Fruit fly (Drosophila melanogaster): ENCODE results near the gene CG15025.

Gene CG15025

dm6 chr3R:19498672-19499373 lies 7.9 kb upstream of the CG15025 start (continued):
- TF ChIP-seq CG3163 (GFP tag; optimal IDR thresholded peaks at IDR 0.05), result peak; percentile 65
- peak; percentile 67 for TF ChIP-seq bigmax (GFP tag; optimal IDR thresholded peaks at IDR 0.05)
- TF ChIP-seq Blimp-1 (GFP tag; optimal IDR thresholded peaks at IDR 0.05), result peak; percentile 88
- no peak for TF ChIP-seq usp (GFP tag; optimal IDR thresholded peaks at IDR 0.05)
- TF ChIP-seq CG10543 (GFP tag; optimal IDR thresholded peaks at IDR 0.05), result peak; percentile 90
- TF ChIP-seq CG33213 (GFP tag; optimal IDR thresholded peaks at IDR 0.05), result peak; percentile 80
- peak; percentile 97 for TF ChIP-seq sens (GFP tag)
- TF ChIP-seq ham (GFP tag; IDR thresholded peaks at IDR 0.05), result peak; percentile 79; the same call in 1 of the 2 replicates
- TF ChIP-seq CG12104 (GFP tag; optimal IDR thresholded peaks at IDR 0.05), result peak; percentile 89
- TF ChIP-seq ato (GFP tag; IDR thresholded peaks at IDR 0.05; ENCODE audit: partially characterized antibody), result no peak
- TF ChIP-seq fd96Cb (tag; optimal IDR thresholded peaks at IDR 0.05), result peak; percentile 91
- peak; percentile 95 for TF ChIP-seq tgo (GFP tag; IDR thresholded peaks at IDR 0.05)
- peak; percentile 22 for TF ChIP-seq CTCF (GFP tag; optimal IDR thresholded peaks at IDR 0.05)
- TF ChIP-seq lola (GFP tag; optimal IDR thresholded peaks at IDR 0.05), result peak in 1 of 3 experiments; percentile 66
- TF ChIP-seq CG14050 (GFP tag; IDR thresholded peaks at IDR 0.05), result peak; percentile 92
- peak; percentile 89 for TF ChIP-seq Nf-YA (GFP tag; IDR thresholded peaks at IDR 0.05)
- peak; percentile 93 for TF ChIP-seq Rx (GFP tag; IDR thresholded peaks at IDR 0.05)
- TF ChIP-seq CG8765 (GFP tag; IDR thresholded peaks at IDR 0.05), result peak; percentile 82; the same call in 1 of the 2 replicates
- TF ChIP-seq CG3838 (GFP tag; optimal IDR thresholded peaks at IDR 0.05), result peak; percentile 55
- peak; percentile 82 to 92 for TF ChIP-seq Hr51 (GFP tag; optimal IDR thresholded peaks at IDR 0.05)
- TF ChIP-seq eyg (GFP tag; optimal IDR thresholded peaks at IDR 0.05), result peak; percentile 88
- TF ChIP-seq Sin3A (optimal IDR thresholded peaks at IDR 0.05), result no peak
- TF ChIP-seq CkIIα-i1 (GFP tag; IDR thresholded peaks at IDR 0.05), result peak; percentile 70
- peak; percentile 82 for TF ChIP-seq Poxn (GFP tag; IDR thresholded peaks at IDR 0.05)
- peak; percentile 95 for TF ChIP-seq CG30403 (GFP tag; optimal IDR thresholded peaks at IDR 0.05)
- TF ChIP-seq BtbVII (GFP tag; optimal IDR thresholded peaks at IDR 0.05), result peak; percentile 96
- TF ChIP-seq CG9932 (GFP tag; IDR thresholded peaks at IDR 0.05), result peak; percentile 96
- peak; percentile 60; the same call in 1 of the 3 replicates for TF ChIP-seq z (GFP tag; IDR thresholded peaks at IDR 0.05)
- peak; percentile 88 for TF ChIP-seq tx (GFP tag; optimal IDR thresholded peaks at IDR 0.05)
- TF ChIP-seq Meics (GFP tag; optimal IDR thresholded peaks at IDR 0.05), result peak; percentile 97
- TF ChIP-seq lov (optimal IDR thresholded peaks at IDR 0.05), result no peak
- TF ChIP-seq lov (GFP tag; IDR thresholded peaks at IDR 0.05), result peak; percentile 64; the same call in 2 of the 3 replicates
- TF ChIP-seq Stat92E (GFP tag; optimal IDR thresholded peaks at IDR 0.05), result no peak
- TF ChIP-seq kni (GFP tag; optimal IDR thresholded peaks at IDR 0.05), result peak; percentile 53
- no peak for TF ChIP-seq CG14860 (GFP tag; IDR thresholded peaks at IDR 0.05; ENCODE audit: partially characterized antibody)
- TF ChIP-seq CG10267 (tag; optimal IDR thresholded peaks at IDR 0.05), result peak; percentile 81
- peak; percentile 80 for TF ChIP-seq CG4328 (GFP tag; optimal IDR thresholded peaks at IDR 0.05)
- TF ChIP-seq danr (GFP tag; IDR thresholded peaks at IDR 0.05), result peak; percentile 90
- TF ChIP-seq Nf-YC (tag; optimal IDR thresholded peaks at IDR 0.05), result peak; percentile 73
- TF ChIP-seq gce (GFP tag; IDR thresholded peaks at IDR 0.05), result peak; percentile 82
- TF ChIP-seq nerfin-1 (tag; optimal IDR thresholded peaks at IDR 0.05), result peak; percentile 98
- TF ChIP-seq CG18619 (GFP tag; optimal IDR thresholded peaks at IDR 0.05), result peak; percentile 93
- peak; percentile 92 for TF ChIP-seq lilli (GFP tag; optimal IDR thresholded peaks at IDR 0.05)
- peak; percentile 61 for TF ChIP-seq Spps (tag; optimal IDR thresholded peaks at IDR 0.05)
- peak; percentile 94 for TF ChIP-seq otp (GFP tag; IDR thresholded peaks at IDR 0.05)
- peak; percentile 95 for TF ChIP-seq dmrt99B (tag; optimal IDR thresholded peaks at IDR 0.05)
- peak; percentile 97 for TF ChIP-seq Ets65A (GFP tag)
- peak; percentile 97 for TF ChIP-seq CG2120 (GFP tag; optimal IDR thresholded peaks at IDR 0.05)
- TF ChIP-seq CG6765 (GFP tag; optimal IDR thresholded peaks at IDR 0.05), result peak; percentile 91
- TF ChIP-seq CG3281 (GFP tag; optimal IDR thresholded peaks at IDR 0.05), result peak; percentile 96
- TF ChIP-seq bab2 (GFP tag; optimal IDR thresholded peaks at IDR 0.05), result peak; percentile 84

Data from whole organism, embryonic.